Fruit fly (Drosophila melanogaster) whole organism, embryonic: ENCODE measurements around the gene Idh3b.

Experiments
- Aef1 ChIP-seq: fragments of 200-800 bp; sonication (Bioruptor generic); IDR thresholded peaks from 3 replicates; pipeline ENCODE4 v1.3.6; 2022; ENCODE audit warnings: missing biosample characterization, missing genetic modification characterization
- CG10431 ChIP-seq: fragments of 200-800 bp; sonication (Bioruptor generic); optimal IDR thresholded peaks from 3 replicates; lab custom pipeline; 2018; ENCODE audit warnings: missing biosample characterization, mild to moderate bottlenecking, missing genetic modification characterization
- CG10462 ChIP-seq: fragments of 200-800 bp; sonication (Bioruptor generic); optimal IDR thresholded peaks from 2 replicates; lab custom pipeline; 2016; ENCODE audit warnings: missing biosample characterization, missing genetic modification characterization
- CG11093 ChIP-seq: fragments of 200-800 bp; sonication (Bioruptor generic); IDR thresholded peaks from 3 replicates; pipeline ENCODE4 v1.3.6; 2022; ENCODE audit warnings: missing biosample characterization, missing genetic modification characterization
- CG11695 ChIP-seq: fragments of 200-800 bp; sonication (Bioruptor generic); IDR thresholded peaks from 3 replicates; pipeline ENCODE4 v1.3.6; 2022; ENCODE audit warnings: missing biosample characterization, missing genetic modification characterization
- CG12155 ChIP-seq: fragments of 200-800 bp; sonication (Bioruptor generic); optimal IDR thresholded peaks from 3 replicates; lab custom pipeline; 2016; ENCODE audit warnings: missing biosample characterization, missing genetic modification characterization
- CG12236 ChIP-seq: fragments of 200-800 bp; sonication (Bioruptor generic); optimal IDR thresholded peaks from 2 replicates; lab custom pipeline; 2016; ENCODE audit warnings: missing biosample characterization, missing genetic modification characterization
- CG12299 ChIP-seq: fragments of 200-800 bp; sonication (Bioruptor generic); optimal IDR thresholded peaks from 2 replicates; lab custom pipeline; 2018; ENCODE audit warnings: missing biosample characterization, mild to moderate bottlenecking, missing genetic modification characterization
- CG13775 ChIP-seq: fragments of 200-800 bp; sonication (Bioruptor generic); optimal IDR thresholded peaks from 3 replicates; lab custom pipeline; 2017; ENCODE audit warnings: missing biosample characterization, mild to moderate bottlenecking, missing genetic modification characterization
- CG14710 ChIP-seq: fragments of 200-800 bp; sonication (Bioruptor generic); optimal IDR thresholded peaks from 3 replicates; lab custom pipeline; 2019; ENCODE audit warnings: missing biosample characterization, mild to moderate bottlenecking, missing genetic modification characterization, moderate library complexity
- CG18764 ChIP-seq: fragments of 200-800 bp; sonication (Bioruptor generic); optimal IDR thresholded peaks from 3 replicates; lab custom pipeline; 2016; ENCODE audit warnings: missing biosample characterization, missing genetic modification characterization
- CG2889 ChIP-seq: fragments of 200-800 bp; sonication (Bioruptor generic); IDR thresholded peaks from 3 replicates; pipeline ENCODE4 v1.3.6; 2022; ENCODE audit warnings: missing biosample characterization, missing genetic modification characterization
- CG30403 ChIP-seq: fragments of 200-800 bp; sonication (Bioruptor generic); optimal IDR thresholded peaks from 3 replicates; lab custom pipeline; 2016; ENCODE audit warnings: missing biosample characterization, missing genetic modification characterization
- CG34376 ChIP-seq: fragments of 200-800 bp; sonication (Bioruptor generic); optimal IDR thresholded peaks from 2 replicates; lab custom pipeline; 2018; ENCODE audit warnings: missing biosample characterization, mild to moderate bottlenecking, missing genetic modification characterization
- CG3995 ChIP-seq: fragments of 200-800 bp; sonication (Bioruptor generic); optimal IDR thresholded peaks from 3 replicates; lab custom pipeline; 2016; ENCODE audit warnings: missing biosample characterization, missing genetic modification characterization
- CG4360 ChIP-seq: fragments of 200-800 bp; sonication (Bioruptor generic); IDR thresholded peaks from 2 replicates; pipeline ENCODE4 v1.3.6; 2022; ENCODE audit warnings: missing biosample characterization, missing genetic modification characterization
- CG5245 ChIP-seq: fragments of 200-800 bp; sonication (Bioruptor generic); optimal IDR thresholded peaks from 3 replicates; lab custom pipeline; 2016; ENCODE audit warnings: missing biosample characterization, missing genetic modification characterization
- CG5953 ChIP-seq: fragments of 200-800 bp; sonication (Bioruptor generic); IDR thresholded peaks from 2 replicates; pipeline ENCODE4 v1.3.6; 2022; ENCODE audit warnings: missing biosample characterization, missing genetic modification characterization
- CG6272 ChIP-seq: fragments of 200-800 bp; sonication (Bioruptor generic); IDR thresholded peaks from 2 replicates; pipeline ENCODE4 v1.3.6; 2022; ENCODE audit warnings: missing biosample characterization, missing genetic modification characterization
- CG7372 ChIP-seq: fragments of 200-800 bp; sonication (Bioruptor generic); IDR thresholded peaks from 2 replicates; pipeline ENCODE4 v1.3.6; 2022; ENCODE audit warnings: missing biosample characterization, missing genetic modification characterization
- CG8478 ChIP-seq: fragments of >200 bp; optimal IDR thresholded peaks from 2 replicates; lab custom pipeline; 2018
- CG9932 ChIP-seq: fragments of 200-800 bp; sonication (Bioruptor generic); IDR thresholded peaks from 2 replicates; pipeline ENCODE4 v1.3.6; 2022; ENCODE audit warnings: missing biosample characterization, missing genetic modification characterization
- CkIIα-i1 ChIP-seq: fragments of 200-800 bp; sonication (Bioruptor generic); IDR thresholded peaks from 2 replicates; pipeline ENCODE4 v1.3.6; 2022; ENCODE audit warnings: missing biosample characterization, missing genetic modification characterization
- Dll ChIP-seq: fragments of 200-800 bp; sonication (Bioruptor generic); IDR thresholded peaks from 4 replicates; pipeline ENCODE4 v1.3.6; 2022; ENCODE audit warnings: missing biosample characterization, missing genetic modification characterization; ENCODE audit not compliant: partially characterized antibody
- HLH54F ChIP-seq: fragments of 200-800 bp; sonication (Bioruptor generic); optimal IDR thresholded peaks from 3 replicates; lab custom pipeline; 2016; ENCODE audit warnings: missing biosample characterization, missing genetic modification characterization
- HLHmδ ChIP-seq: fragments of 200-800 bp; sonication (Bioruptor generic); optimal IDR thresholded peaks from 2 replicates; lab custom pipeline; 2018; ENCODE audit warnings: missing biosample characterization, mild to moderate bottlenecking, missing genetic modification characterization, moderate library complexity
- Hey ChIP-seq: fragments of 200-800 bp; sonication (Bioruptor generic); optimal IDR thresholded peaks from 3 replicates; lab custom pipeline; 2018; ENCODE audit warnings: missing biosample characterization, mild to moderate bottlenecking, missing genetic modification characterization
- Hr3 ChIP-seq: fragments of 200-800 bp; sonication (Bioruptor generic); optimal IDR thresholded peaks from 3 replicates; lab custom pipeline; 2016; ENCODE audit warnings: missing biosample characterization, missing genetic modification characterization
- Max ChIP-seq: fragments of 200-800 bp; sonication (Bioruptor generic); optimal IDR thresholded peaks from 2 replicates; lab custom pipeline; 2016; ENCODE audit warnings: missing biosample characterization, mild to moderate bottlenecking, missing genetic modification characterization
- Meics ChIP-seq: fragments of 200-800 bp; sonication (Bioruptor generic); optimal IDR thresholded peaks from 2 replicates; lab custom pipeline; 2017; ENCODE audit warnings: missing biosample characterization, mild to moderate bottlenecking, missing genetic modification characterization
- Mrtf ChIP-seq: fragments of 200-800 bp; sonication (Bioruptor generic); IDR thresholded peaks from 3 replicates; pipeline ENCODE4 v1.3.6; 2022; ENCODE audit warnings: missing biosample characterization, missing genetic modification characterization
- Nf-YB ChIP-seq: fragments of 200-800 bp; sonication (Bioruptor generic); optimal IDR thresholded peaks from 3 replicates; lab custom pipeline; 2019; ENCODE audit warnings: missing biosample characterization, mild to moderate bottlenecking, missing genetic modification characterization, moderate library complexity
- Oli ChIP-seq: fragments of 200-800 bp; sonication (Bioruptor generic); optimal IDR thresholded peaks from 2 replicates; lab custom pipeline; 2018; ENCODE audit warnings: missing biosample characterization, mild to moderate bottlenecking, missing genetic modification characterization, moderate library complexity
- Rfx ChIP-seq: fragments of 200-800 bp; sonication (Bioruptor generic); IDR thresholded peaks from 2 replicates; pipeline ENCODE4 v1.3.6; 2022; ENCODE audit warnings: missing biosample characterization, missing genetic modification characterization
- ap ChIP-seq: fragments of 200-800 bp; sonication (Bioruptor generic); IDR thresholded peaks from 2 replicates; pipeline ENCODE4 v1.3.6; 2022; ENCODE audit warnings: missing biosample characterization, missing genetic modification characterization
- ase ChIP-seq: fragments of 200-800 bp; sonication (Bioruptor generic); IDR thresholded peaks from 3 replicates; pipeline ENCODE4 v1.3.6; 2022; ENCODE audit warnings: missing biosample characterization, missing genetic modification characterization
- btn ChIP-seq: fragments of 200-800 bp; sonication (Bioruptor generic); optimal IDR thresholded peaks from 2 replicates; lab custom pipeline; 2016; ENCODE audit warnings: missing biosample characterization, missing genetic modification characterization
- cad ChIP-seq: fragments of >200 bp; optimal IDR thresholded peaks from 2 replicates; lab custom pipeline; 2017; ENCODE audit warnings: missing biosample characterization, missing genetic modification characterization
- chn ChIP-seq: fragments of 200-800 bp; sonication (Bioruptor generic); optimal IDR thresholded peaks from 2 replicates; lab custom pipeline; 2016; ENCODE audit warnings: missing biosample characterization, missing genetic modification characterization
- ci ChIP-seq: fragments of 200-800 bp; sonication (Bioruptor generic); IDR thresholded peaks from 3 replicates; pipeline ENCODE4 v1.3.6; 2022; ENCODE audit warnings: missing biosample characterization, missing genetic modification characterization
- cwo ChIP-seq: fragments of 200-800 bp; sonication (Bioruptor generic); optimal IDR thresholded peaks from 3 replicates; lab custom pipeline; 2017; ENCODE audit warnings: missing biosample characterization, missing genetic modification characterization, mild to moderate bottlenecking, moderate library complexity, missing genetic modification reagents
- dan ChIP-seq: fragments of 200-800 bp; sonication (Bioruptor generic); IDR thresholded peaks from 2 replicates; pipeline ENCODE4 v1.3.6; 2022; ENCODE audit warnings: missing biosample characterization, missing genetic modification characterization
- disco-r ChIP-seq: fragments of 200-800 bp; sonication (Bioruptor generic); optimal IDR thresholded peaks from 2 replicates; lab custom pipeline; 2016; ENCODE audit warnings: missing biosample characterization, missing genetic modification characterization
- eve ChIP-seq, 2 experiments: fragments of >200 bp; optimal IDR thresholded peaks; 2 replicates each; lab custom pipeline; 2017; ENCODE audit warnings: missing biosample characterization in 2 of 2, missing genetic modification characterization in 2 of 2
- hkb ChIP-seq, 2 experiments: fragments of 200-800 bp in 1 of 2; fragments of >200 bp in 1 of 2; sonication (Bioruptor generic) in 1 of 2; IDR thresholded peaks in 1 of 2; optimal IDR thresholded peaks in 1 of 2; 2 replicates each; pipeline versions ENCODE4 v1.3.6 to Lab custom; 2017 to 2022; ENCODE audit warnings: missing biosample characterization in 1 of 2, missing genetic modification characterization in 1 of 2
- jigr1 ChIP-seq: fragments of 200-800 bp; sonication (Bioruptor generic); IDR thresholded peaks from 3 replicates; pipeline ENCODE4 v1.3.6; 2022; ENCODE audit warnings: missing biosample characterization, missing genetic modification characterization
- knrl ChIP-seq: fragments of 200-800 bp; sonication (Bioruptor generic); IDR thresholded peaks from 3 replicates; pipeline ENCODE4 v1.3.6; 2022; ENCODE audit warnings: missing biosample characterization, missing genetic modification characterization; ENCODE audit not compliant: partially characterized antibody
- mam ChIP-seq: fragments of 200-800 bp; sonication (Bioruptor generic); optimal IDR thresholded peaks from 3 replicates; lab custom pipeline; 2016; ENCODE audit warnings: missing biosample characterization, missing genetic modification characterization
- nmo ChIP-seq: fragments of 200-800 bp; sonication (Bioruptor generic); optimal IDR thresholded peaks from 2 replicates; lab custom pipeline; 2018; ENCODE audit warnings: missing biosample characterization, mild to moderate bottlenecking, missing genetic modification characterization, moderate library complexity
- p53 ChIP-seq: fragments of 200-800 bp; sonication (Bioruptor generic); optimal IDR thresholded peaks from 2 replicates; lab custom pipeline; 2016; ENCODE audit warnings: missing biosample characterization, missing genetic modification characterization
- sob ChIP-seq: fragments of 200-800 bp; sonication (Bioruptor generic); IDR thresholded peaks from 2 replicates; pipeline ENCODE4 v1.3.6; 2022; ENCODE audit warnings: missing biosample characterization, missing genetic modification characterization
- trh ChIP-seq: fragments of 200-800 bp; sonication (Bioruptor generic); optimal IDR thresholded peaks from 2 replicates; lab custom pipeline; 2016; ENCODE audit warnings: missing biosample characterization, missing genetic modification characterization
- wek ChIP-seq: fragments of 200-800 bp; sonication (Bioruptor generic); optimal IDR thresholded peaks from 3 replicates; lab custom pipeline; 2018; ENCODE audit warnings: missing biosample characterization, mild to moderate bottlenecking, missing genetic modification characterization, moderate library complexity

Gene Idh3b

dm6 chr3R:22025320-22025719 is 6.1 kb upstream of the Idh3b start, which contains the start of gene CG6028 (continued):
- TF ChIP-seq wek (GFP tag; lab: Kevin White, UChicago) (no peak), Aef1 (GFP tag; lab: Robert Waterston, UW) (no peak), CG2889 (GFP tag; lab: Robert Waterston, UW) (no peak), CG3995 (no peak), jigr1 (GFP tag; lab: Robert Waterston, UW) (no peak), CG10462 (GFP tag; lab: Kevin White, UChicago) (no peak), Rfx (peak; percentile 68), Mrtf (GFP tag; lab: Robert Waterston, UW) (no peak), CG4360 (no peak), Hr3 (GFP tag; lab: Kevin White, UChicago) (peak; percentile 55), eve (GFP tag; optimal IDR thresholded peaks at IDR 0.05; lab: Kevin White, UChicago) (no peak), knrl (GFP tag; lab: Robert Waterston, UW) (no peak), ap (GFP tag; lab: Robert Waterston, UW) (no peak), CG18764 (peak; percentile 2), ase (GFP tag; lab: Robert Waterston, UW) (0 out of 3 replicates have a peak, but pooled peaks have one; percentile 11), btn (GFP tag; lab: Kevin White, UChicago) (no peak), dan (no peak), mam (GFP tag; lab: Kevin White, UChicago) (peak; percentile 33), cwo (GFP tag; lab: Kevin White, UChicago) (no peak), trh (GFP tag; lab: Kevin White, UChicago) (no peak), sob (peak; percentile 52), Dll (GFP tag; lab: Robert Waterston, UW) (peak; percentile 29; the same call in 2 of the 4 replicates), hkb (optimal IDR thresholded peaks at IDR 0.05; lab: Kevin White, UChicago) (no peak), hkb (GFP tag; IDR thresholded peaks at IDR 0.05; lab: Robert Waterston, UW) (peak; percentile 49; the same call in 1 of the 2 replicates), Max (GFP tag; lab: Kevin White, UChicago) (no peak), CG9932 (peak; percentile 44; the same call in 1 of the 2 replicates), CG6272 (GFP tag; lab: Robert Waterston, UW) (no peak), cad (no peak), CG10431 (GFP tag; lab: Kevin White, UChicago) (no peak), CG7372 (no peak), CG34376 (GFP tag; lab: Kevin White, UChicago) (no peak), CG12155 (GFP tag; lab: Kevin White, UChicago) (peak; percentile 24), CkIIα-i1 (GFP tag; lab: Robert Waterston, UW) (no peak), chn (GFP tag; lab: Kevin White, UChicago) (no peak), CG8478 (lab: Kevin White, UChicago) (no peak), Meics (GFP tag; lab: Kevin White, UChicago) (no peak), CG5245 (GFP tag; lab: Kevin White, UChicago) (peak; percentile 8), HLH54F (GFP tag; lab: Kevin White, UChicago) (peak; percentile 16), Nf-YB (no peak), CG14710 (tag; lab: Kevin White, UChicago) (peak; percentile 9), CG13775 (GFP tag; lab: Kevin White, UChicago) (no peak), disco-r (GFP tag; lab: Kevin White, UChicago) (no peak), HLHmδ (GFP tag; lab: Kevin White, UChicago) (no peak), CG11695 (GFP tag; lab: Robert Waterston, UW) (no peak), CG5953 (no peak), CG30403 (GFP tag; lab: Kevin White, UChicago) (peak; percentile 17), ci (GFP tag; lab: Robert Waterston, UW) (peak; percentile 31; the same call in 1 of the 3 replicates), nmo (GFP tag; lab: Kevin White, UChicago) (no peak), Hey (tag; lab: Kevin White, UChicago) (no peak), CG12299 (tag; lab: Kevin White, UChicago) (no peak), Oli (tag; lab: Kevin White, UChicago) (no peak), p53 (no peak), CG12236 (GFP tag; lab: Kevin White, UChicago) (no peak), CG11093 (GFP tag; lab: Robert Waterston, UW) (no peak)
